Fruit fly (Drosophila melanogaster) whole organism, prepupa: ENCODE data around the gene CG44836.

Source experiments
- CG1621 ChIP-seq: fragments of 200-800 bp; sonication (Bioruptor generic); optimal IDR thresholded peaks from 3 replicates; lab custom pipeline; 2018; ENCODE audit warnings: missing biosample characterization, mild to moderate bottlenecking, missing genetic modification characterization
- CG6808 ChIP-seq: fragments of 200-800 bp; sonication (Bioruptor generic); optimal IDR thresholded peaks from 3 replicates; lab custom pipeline; 2017; ENCODE audit warnings: missing biosample characterization, missing genetic modification characterization, mild to moderate bottlenecking, moderate library complexity, missing genetic modification reagents
- Lpt ChIP-seq: fragments of 200-800 bp; sonication (Bioruptor generic); optimal IDR thresholded peaks from 3 replicates; lab custom pipeline; 2016; ENCODE audit warnings: missing biosample characterization, missing genetic modification characterization
- Sox15 ChIP-seq: fragments of 200-800 bp; sonication (Bioruptor generic); optimal IDR thresholded peaks from 3 replicates; lab custom pipeline; 2016; ENCODE audit warnings: missing biosample characterization, missing genetic modification characterization
- acj6 ChIP-seq: fragments of 200-800 bp; sonication (Bioruptor generic); optimal IDR thresholded peaks from 3 replicates; lab custom pipeline; 2016; ENCODE audit warnings: missing biosample characterization, missing genetic modification characterization
- fd85E ChIP-seq: fragments of 200-800 bp; sonication (Bioruptor generic); optimal IDR thresholded peaks from 3 replicates; lab custom pipeline; 2016; ENCODE audit warnings: missing biosample characterization, missing genetic modification characterization
- topi ChIP-seq: fragments of 200-800 bp; sonication (Bioruptor generic); optimal IDR thresholded peaks from 3 replicates; lab custom pipeline; 2016; ENCODE audit warnings: missing biosample characterization, missing genetic modification characterization

- TF ChIP-seq acj6 (GFP tag; lab: Kevin White, UChicago) (no peak), Sox15 (GFP tag; lab: Kevin White, UChicago) (no peak), fd85E (GFP tag; lab: Kevin White, UChicago) (no peak), CG1621 (tag; lab: Kevin White, UChicago) (no peak), CG6808 (no peak), Lpt (no peak), topi (no peak)
Observed at dm6 chr3L:16431056-16431455, 31.0 kb upstream of the CG44836 start.
